Fruit fly (Drosophila melanogaster) whole organism, prepupa: ENCODE results near the gene Eip75B.

Experiments used
- Blimp-1 ChIP-seq: fragments of 200-800 bp; sonication (Bioruptor generic); optimal IDR thresholded peaks from 3 replicates; lab custom pipeline; 2017; ENCODE audit warnings: missing biosample characterization, missing genetic modification characterization, mild to moderate bottlenecking, moderate library complexity, missing genetic modification reagents
- CG10631 ChIP-seq: fragments of 200-800 bp; sonication (Bioruptor generic); optimal IDR thresholded peaks from 2 replicates; lab custom pipeline; 2016; ENCODE audit warnings: missing biosample characterization, missing genetic modification characterization
- CG10669 ChIP-seq: fragments of 200-800 bp; sonication (Bioruptor generic); optimal IDR thresholded peaks from 3 replicates; lab custom pipeline; 2018; ENCODE audit warnings: missing biosample characterization, mild to moderate bottlenecking, missing genetic modification characterization, moderate library complexity
- CG11294 ChIP-seq: fragments of 200-800 bp; sonication (Bioruptor generic); IDR thresholded peaks from 2 replicates; pipeline ENCODE4 v1.3.6; 2022; ENCODE audit warnings: missing biosample characterization, missing genetic modification characterization
- CG11762 ChIP-seq: fragments of 200-800 bp; sonication (Bioruptor generic); optimal IDR thresholded peaks from 3 replicates; lab custom pipeline; 2016; ENCODE audit warnings: missing biosample characterization, missing genetic modification characterization; ENCODE audit not compliant: insufficient read depth
- CG11902 ChIP-seq: fragments of 200-800 bp; sonication (Bioruptor generic); optimal IDR thresholded peaks from 3 replicates; lab custom pipeline; 2016; ENCODE audit warnings: missing biosample characterization, missing genetic modification characterization
- CG15336 ChIP-seq: fragments of 200-800 bp; sonication (Bioruptor generic); IDR thresholded peaks from 2 replicates; pipeline ENCODE4 v1.3.6; 2022; ENCODE audit warnings: missing biosample characterization, missing genetic modification characterization
- CG1621 ChIP-seq: fragments of 200-800 bp; sonication (Bioruptor generic); optimal IDR thresholded peaks from 3 replicates; lab custom pipeline; 2018; ENCODE audit warnings: missing biosample characterization, mild to moderate bottlenecking, missing genetic modification characterization
- CG16779 ChIP-seq: fragments of 200-800 bp; sonication (Bioruptor generic); optimal IDR thresholded peaks from 3 replicates; lab custom pipeline; 2017; ENCODE audit warnings: missing biosample characterization, mild to moderate bottlenecking, missing genetic modification characterization
- CG3032 ChIP-seq: fragments of 200-800 bp; optimal IDR thresholded peaks from 2 replicates; lab custom pipeline; 2019; ENCODE audit warnings: missing biosample characterization, mild to moderate bottlenecking, missing genetic modification characterization, moderate library complexity
- CG31627 ChIP-seq: fragments of 200-800 bp; sonication (Bioruptor generic); optimal IDR thresholded peaks from 3 replicates; lab custom pipeline; 2016; ENCODE audit warnings: missing biosample characterization, missing genetic modification characterization
- CG32006 ChIP-seq: fragments of 200-800 bp; sonication (Bioruptor generic); optimal IDR thresholded peaks from 3 replicates; lab custom pipeline; 2017; ENCODE audit warnings: missing biosample characterization, mild to moderate bottlenecking, missing genetic modification characterization
- CG34406 ChIP-seq: fragments of 200-800 bp; sonication (Bioruptor generic); optimal IDR thresholded peaks from 3 replicates; lab custom pipeline; 2016; ENCODE audit warnings: missing biosample characterization, missing genetic modification characterization
- CG4318 ChIP-seq: fragments of 200-800 bp; sonication (Bioruptor generic); optimal IDR thresholded peaks from 3 replicates; lab custom pipeline; 2017; ENCODE audit warnings: missing biosample characterization, mild to moderate bottlenecking, missing genetic modification characterization
- CG6163 ChIP-seq: fragments of 200-800 bp; sonication (Bioruptor generic); IDR thresholded peaks from 3 replicates; pipeline ENCODE4 v1.3.6; 2022; ENCODE audit warnings: missing biosample characterization, missing genetic modification characterization
- CG6276 ChIP-seq: fragments of 200-800 bp; sonication (Bioruptor generic); optimal IDR thresholded peaks from 2 replicates; lab custom pipeline; 2017; ENCODE audit warnings: missing biosample characterization, mild to moderate bottlenecking, missing genetic modification characterization
- CG6808 ChIP-seq: fragments of 200-800 bp; sonication (Bioruptor generic); optimal IDR thresholded peaks from 3 replicates; lab custom pipeline; 2017; ENCODE audit warnings: missing biosample characterization, missing genetic modification characterization, mild to moderate bottlenecking, moderate library complexity, missing genetic modification reagents
- CG6854 ChIP-seq: fragments of 200-800 bp; sonication (Bioruptor generic); optimal IDR thresholded peaks from 2 replicates; lab custom pipeline; 2017; ENCODE audit warnings: missing biosample characterization, mild to moderate bottlenecking, missing genetic modification characterization
- CG7368 ChIP-seq: fragments of 200-800 bp; sonication (Bioruptor generic); optimal IDR thresholded peaks from 3 replicates; lab custom pipeline; 2016; ENCODE audit warnings: missing biosample characterization, missing genetic modification characterization
- CG8119 ChIP-seq: fragments of 200-800 bp; sonication (Bioruptor generic); IDR thresholded peaks from 3 replicates; pipeline ENCODE4 v1.3.6; 2022; ENCODE audit warnings: missing biosample characterization, missing genetic modification characterization
- CG8319 ChIP-seq: fragments of 200-800 bp; sonication (Bioruptor generic); optimal IDR thresholded peaks from 3 replicates; lab custom pipeline; 2016; ENCODE audit warnings: missing biosample characterization, missing genetic modification characterization
- CG8632 ChIP-seq: fragments of 200-800 bp; sonication (Bioruptor generic); optimal IDR thresholded peaks from 3 replicates; lab custom pipeline; 2016; ENCODE audit warnings: missing biosample characterization, missing genetic modification characterization
- CG9139 ChIP-seq: fragments of 200-800 bp; sonication (Bioruptor generic); optimal IDR thresholded peaks from 3 replicates; lab custom pipeline; 2017; ENCODE audit warnings: missing biosample characterization, mild to moderate bottlenecking, missing genetic modification characterization
- Eip75B ChIP-seq: fragments of 200-800 bp; sonication (Bioruptor generic); optimal IDR thresholded peaks from 3 replicates; lab custom pipeline; 2016; ENCODE audit warnings: missing biosample characterization, missing genetic modification characterization
- Eip78C ChIP-seq: fragments of 200-800 bp; sonication (Bioruptor generic); peaks from one replicate; lab custom pipeline; 2016; ENCODE audit warnings: missing biosample characterization, missing genetic modification characterization
- Eip93F ChIP-seq: fragments of 200-800 bp; sonication (Bioruptor generic); optimal IDR thresholded peaks from 2 replicates; lab custom pipeline; 2016; ENCODE audit warnings: missing biosample characterization, mild to moderate bottlenecking, missing genetic modification characterization
- Ets21C ChIP-seq: fragments of 200-800 bp; sonication (Bioruptor generic); optimal IDR thresholded peaks from 3 replicates; lab custom pipeline; 2016; ENCODE audit warnings: missing biosample characterization, missing genetic modification characterization
- Ets96B ChIP-seq: fragments of 200-800 bp; optimal IDR thresholded peaks from 2 replicates; lab custom pipeline; 2019; ENCODE audit warnings: missing biosample characterization, mild to moderate bottlenecking, missing genetic modification characterization, moderate library complexity
- Gug ChIP-seq: fragments of 200-800 bp; sonication (Bioruptor generic); IDR thresholded peaks from 2 replicates; pipeline ENCODE4 v1.3.6; 2022; ENCODE audit warnings: missing biosample characterization, missing genetic modification characterization
- Hr38 ChIP-seq: sonication (Bioruptor generic); optimal IDR thresholded peaks from 2 replicates; lab custom pipeline; 2016; ENCODE audit warnings: missing biosample characterization, missing genetic modification characterization
- Hr39 ChIP-seq: fragments of 200-800 bp; sonication (Bioruptor generic); optimal IDR thresholded peaks from 2 replicates; lab custom pipeline; 2016; ENCODE audit warnings: missing biosample characterization, missing genetic modification characterization
- Hr4 ChIP-seq: fragments of 200-800 bp; sonication (Bioruptor generic); optimal IDR thresholded peaks from 3 replicates; lab custom pipeline; 2016; ENCODE audit warnings: missing biosample characterization, missing genetic modification characterization
- Lpt ChIP-seq: fragments of 200-800 bp; sonication (Bioruptor generic); optimal IDR thresholded peaks from 3 replicates; lab custom pipeline; 2016; ENCODE audit warnings: missing biosample characterization, missing genetic modification characterization
- OdsH ChIP-seq: fragments of 200-800 bp; sonication (Bioruptor generic); optimal IDR thresholded peaks from 3 replicates; lab custom pipeline; 2016; ENCODE audit warnings: missing biosample characterization, missing genetic modification characterization
- Smox ChIP-seq: fragments of 200-800 bp; sonication (Bioruptor generic); optimal IDR thresholded peaks from 3 replicates; lab custom pipeline; 2016; ENCODE audit warnings: missing biosample characterization, missing genetic modification characterization
- Sox102F ChIP-seq: fragments of 200-800 bp; sonication (Bioruptor generic); optimal IDR thresholded peaks from 2 replicates; lab custom pipeline; 2016; ENCODE audit warnings: missing biosample characterization, mild to moderate bottlenecking, missing genetic modification characterization
- Sox15 ChIP-seq: fragments of 200-800 bp; sonication (Bioruptor generic); optimal IDR thresholded peaks from 3 replicates; lab custom pipeline; 2016; ENCODE audit warnings: missing biosample characterization, missing genetic modification characterization
- achi ChIP-seq: fragments of 200-800 bp; sonication (Bioruptor generic); optimal IDR thresholded peaks from 3 replicates; lab custom pipeline; 2016; ENCODE audit warnings: missing biosample characterization, missing genetic modification characterization
- acj6 ChIP-seq: fragments of 200-800 bp; sonication (Bioruptor generic); optimal IDR thresholded peaks from 3 replicates; lab custom pipeline; 2016; ENCODE audit warnings: missing biosample characterization, missing genetic modification characterization
- cyc ChIP-seq: fragments of 200-800 bp; sonication (Bioruptor generic); optimal IDR thresholded peaks from 3 replicates; lab custom pipeline; 2016; ENCODE audit warnings: missing biosample characterization, missing genetic modification characterization
- dac ChIP-seq: fragments of 200-800 bp; sonication (Bioruptor generic); optimal IDR thresholded peaks from 2 replicates; lab custom pipeline; 2017; ENCODE audit warnings: missing biosample characterization, mild to moderate bottlenecking, missing genetic modification characterization
- dsx ChIP-seq: fragments of 200-800 bp; optimal IDR thresholded peaks from 3 replicates; lab custom pipeline; 2019; ENCODE audit warnings: missing biosample characterization, mild to moderate bottlenecking, missing genetic modification characterization, moderate library complexity; ENCODE audit not compliant: poor library complexity, severe bottlenecking
- eg ChIP-seq: fragments of 200-800 bp; sonication (Bioruptor generic); IDR thresholded peaks from 3 replicates; pipeline ENCODE4 v1.3.6; 2022; ENCODE audit warnings: missing biosample characterization, missing genetic modification characterization
- fkh ChIP-seq: fragments of 200-800 bp; sonication (Bioruptor generic); optimal IDR thresholded peaks from 3 replicates; lab custom pipeline; 2017; ENCODE audit warnings: missing biosample characterization, mild to moderate bottlenecking, missing genetic modification characterization, moderate library complexity
- lz ChIP-seq: fragments of 200-800 bp; sonication (Bioruptor generic); optimal IDR thresholded peaks from 3 replicates; lab custom pipeline; 2016; ENCODE audit warnings: missing biosample characterization, missing genetic modification characterization
- net ChIP-seq: fragments of 200-800 bp; sonication (Bioruptor generic); optimal IDR thresholded peaks from 3 replicates; lab custom pipeline; 2016; ENCODE audit warnings: missing biosample characterization, missing genetic modification characterization
- pdm3 ChIP-seq: fragments of 200-800 bp; sonication (Bioruptor generic); optimal IDR thresholded peaks from 3 replicates; lab custom pipeline; 2016; ENCODE audit warnings: missing biosample characterization, missing genetic modification characterization
- salr ChIP-seq, 2 experiments: fragments of 200-800 bp; sonication (Bioruptor generic); optimal IDR thresholded peaks; 3 replicates each; lab custom pipeline; 2016 to 2018; ENCODE audit warnings: missing biosample characterization in 2 of 2, missing genetic modification characterization in 2 of 2, mild to moderate bottlenecking in 1 of 2
- spab ChIP-seq: fragments of 200-800 bp; sonication (Bioruptor generic); optimal IDR thresholded peaks from 2 replicates; lab custom pipeline; 2017; ENCODE audit warnings: missing biosample characterization, mild to moderate bottlenecking, missing genetic modification characterization, missing genetic modification reagents
- svp ChIP-seq: fragments of 200-800 bp; sonication (Bioruptor generic); peaks from one replicate; lab custom pipeline; 2016; ENCODE audit warnings: missing biosample characterization, missing genetic modification characterization
- topi ChIP-seq: fragments of 200-800 bp; sonication (Bioruptor generic); optimal IDR thresholded peaks from 3 replicates; lab custom pipeline; 2016; ENCODE audit warnings: missing biosample characterization, missing genetic modification characterization
- vri ChIP-seq: fragments of 200-800 bp; sonication (Bioruptor generic); optimal IDR thresholded peaks from 3 replicates; lab custom pipeline; 2016; ENCODE audit warnings: missing biosample characterization, mild to moderate bottlenecking, missing genetic modification characterization

Gene Eip75B

DNA sequence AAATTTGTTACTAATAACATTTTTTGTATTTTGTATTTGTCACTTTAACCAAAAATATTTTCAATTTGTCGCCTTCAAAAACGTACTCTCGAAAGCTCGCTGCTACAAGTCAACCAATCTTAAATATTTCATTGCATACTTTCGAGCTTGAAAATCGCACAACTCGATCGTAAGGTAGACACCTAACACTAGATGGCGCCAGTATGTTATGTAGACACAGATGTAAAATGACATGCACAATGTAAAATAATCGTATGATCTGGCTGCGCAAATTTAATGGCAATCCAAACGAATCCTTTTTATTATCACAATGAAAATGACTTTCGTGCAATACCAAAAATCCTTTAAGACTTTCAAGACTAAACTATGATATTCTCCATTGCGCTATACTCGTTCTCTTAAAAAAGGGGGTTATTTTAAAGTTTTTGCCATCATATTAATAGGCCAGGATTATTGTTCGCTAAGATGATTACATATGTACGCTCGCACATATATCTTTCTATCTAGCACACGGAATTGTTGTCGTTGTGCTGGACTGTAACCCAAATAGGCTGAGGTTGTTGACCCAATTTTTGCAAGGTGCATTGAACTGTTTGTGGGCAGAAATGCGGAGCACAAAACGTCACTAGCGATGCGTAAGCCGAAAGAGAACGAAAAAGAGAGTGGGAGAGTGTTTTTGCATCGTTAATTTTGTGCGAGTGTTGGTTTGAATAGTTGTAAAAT is 76.2 kb downstream of the Eip75B start:
- TF ChIP-seq CG32006 (GFP tag; lab: Kevin White, UChicago) (peak; percentile 7), Gug (no peak), Hr39 (GFP tag; lab: Kevin White, UChicago) (peak; percentile 39), Sox15 (GFP tag; lab: Kevin White, UChicago) (no peak), CG7368 (GFP tag; lab: Kevin White, UChicago) (peak; percentile 46), spab (GFP tag; lab: Kevin White, UChicago) (no peak), achi (GFP tag; lab: Kevin White, UChicago) (no peak), CG9139 (GFP tag; lab: Kevin White, UChicago) (no peak), CG1621 (tag; lab: Kevin White, UChicago) (no peak), CG34406 (GFP tag; lab: Kevin White, UChicago) (no peak), lz (GFP tag; lab: Kevin White, UChicago) (peak; percentile 59), Eip75B (GFP tag; lab: Kevin White, UChicago) (peak; percentile 70), CG8319 (peak; percentile 1), CG3032 (tag; lab: Kevin White, UChicago) (peak; percentile 21), net (no peak), Sox102F (peak; percentile 5), fkh (peak; percentile 54), Eip93F (GFP tag; lab: Kevin White, UChicago) (no peak), CG8632 (GFP tag; lab: Kevin White, UChicago) (no peak), Smox (GFP tag; lab: Kevin White, UChicago) (no peak), salr (GFP tag; optimal IDR thresholded peaks at IDR 0.05; lab: Kevin White, UChicago) (no peak), CG16779 (tag; lab: Kevin White, UChicago) (no peak), Blimp-1 (GFP tag; lab: Kevin White, UChicago) (no peak), Lpt (GFP tag; lab: Kevin White, UChicago) (no peak), vri (GFP tag; lab: Kevin White, UChicago) (peak; percentile 44), CG6163 (GFP tag; lab: Robert Waterston, UW) (peak; percentile 43; the same call in 1 of the 3 replicates), pdm3 (GFP tag; lab: Kevin White, UChicago) (peak; percentile 26), CG4318 (GFP tag; lab: Kevin White, UChicago) (no peak), Ets96B (tag; lab: Kevin White, UChicago) (peak; percentile 6), Eip78C (peak; percentile 83), CG10669 (GFP tag; lab: Kevin White, UChicago) (peak; percentile 36), CG8119 (GFP tag; lab: Robert Waterston, UW) (no peak), cyc (GFP tag; lab: Kevin White, UChicago) (peak; percentile 64), CG15336 (GFP tag; lab: Robert Waterston, UW) (no peak), dsx (GFP tag; lab: Kevin White, UChicago) (no peak), CG11294 (no peak), Hr4 (GFP tag; lab: Kevin White, UChicago) (peak; percentile 49), eg (GFP tag; lab: Robert Waterston, UW) (no peak), Ets21C (GFP tag; lab: Kevin White, UChicago) (peak; percentile 22), dac (GFP tag; lab: Kevin White, UChicago) (peak; percentile 44), CG10631 (GFP tag; lab: Kevin White, UChicago) (no peak), Hr38 (GFP tag; lab: Kevin White, UChicago) (no peak), topi (GFP tag; lab: Kevin White, UChicago) (peak; percentile 53), CG6276 (GFP tag; lab: Kevin White, UChicago) (no peak), CG6808 (GFP tag; lab: Kevin White, UChicago) (no peak), CG31627 (peak; percentile 53), acj6 (GFP tag; lab: Kevin White, UChicago) (peak; percentile 43), OdsH (GFP tag; lab: Kevin White, UChicago) (no peak), svp (GFP tag; lab: Kevin White, UChicago) (peak; percentile 69), CG6854 (GFP tag; lab: Kevin White, UChicago) (no peak), CG11902 (GFP tag; lab: Kevin White, UChicago) (no peak), CG11762 (GFP tag; lab: Kevin White, UChicago) (no peak)
